Worm (Caenorhabditis elegans): ENCODE measurements around the gene gst-22.
"Not testable (repeated sequence)": the region's sequence is repeated elsewhere in the genome, so short reads cannot be mapped to it uniquely, and the experiment has no call there.

The gst-22 gene

DNA sequence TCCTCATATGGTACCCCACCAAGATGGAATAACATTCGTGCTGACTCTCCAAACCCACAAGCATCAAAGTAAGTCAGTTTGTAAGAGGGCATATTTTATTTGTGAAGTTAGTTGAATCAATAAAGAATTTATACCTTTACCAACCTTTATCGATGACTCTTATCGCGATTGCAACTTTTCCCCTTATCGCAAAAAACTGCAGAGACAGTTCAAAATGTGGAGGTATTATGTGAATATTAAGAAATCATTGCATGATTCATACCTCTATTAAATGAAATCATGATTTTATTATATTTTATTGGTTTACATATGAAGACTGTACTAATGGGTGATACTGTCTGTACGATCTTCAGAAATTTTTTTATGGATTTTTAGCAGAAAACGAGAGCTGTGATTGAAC, at the start of gene gst-22:
Gene gst-22, minus strand, starts transcription at position 103 of the 400 bp plus-strand sequence.
- no peak for TF ChIP-seq B0261.1 (tag; optimal IDR thresholded peaks at IDR 0.05)
- TF ChIP-seq nhr-80 (tag; optimal IDR thresholded peaks at IDR 0.05): peak; percentile 51

DNA sequence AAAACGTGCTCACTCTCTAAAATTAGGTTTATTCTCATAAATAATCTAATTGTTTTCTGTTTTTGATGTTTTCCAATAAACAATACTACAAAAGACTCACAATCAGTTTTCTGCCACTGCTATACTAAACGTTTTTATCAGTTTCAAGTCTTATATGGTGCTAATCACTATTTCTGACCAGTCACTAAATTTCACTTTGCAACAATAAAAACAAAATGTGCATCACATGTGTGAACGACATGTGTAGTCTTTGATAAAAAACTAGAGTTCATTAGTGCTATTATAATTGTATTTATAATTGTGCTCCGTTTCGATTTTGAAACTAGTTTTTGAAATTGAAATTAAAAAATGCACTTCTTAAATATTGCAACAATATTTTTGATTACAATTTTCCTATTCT, 45.8 kb upstream of the gst-22 start, which contains the start of gene cyp-37B1:
Gene cyp-37B1, plus strand, starts transcription at position 199 of the 400 bp plus-strand sequence.
- TF ChIP-seq egl-44 (GFP tag; IDR thresholded peaks at IDR 0.05) (no peak), let-607 (tag; optimal IDR thresholded peaks at IDR 0.05) (no peak), nhr-80 (tag; optimal IDR thresholded peaks at IDR 0.05) (peak; percentile 80), K12H6.12 (tag; optimal IDR thresholded peaks at IDR 0.05) (no peak), athp-1 (tag; optimal IDR thresholded peaks at IDR 0.05) (no peak), F57A8.1 (GFP tag; optimal IDR thresholded peaks at IDR 0.05) (no peak), F22D6.2 (tag; optimal IDR thresholded peaks at IDR 0.05) (no peak), unc-62 (GFP tag; optimal IDR thresholded peaks at IDR 0.05) (peak; percentile 23), snpc-4 (GFP tag; optimal IDR thresholded peaks at IDR 0.05) (no peak), snpc-4 (tag; optimal IDR thresholded peaks at IDR 0.05) (peak in 1 of 4 experiments; percentile 17), tbp1 (GFP tag; optimal IDR thresholded peaks at IDR 0.05) (no peak), fkh-3 (tag; optimal IDR thresholded peaks at IDR 0.05) (no peak), sdz-38 (tag; optimal IDR thresholded peaks at IDR 0.05) (no peak), bed-1 (GFP tag; IDR thresholded peaks at IDR 0.05) (no peak), hmg-20 (GFP tag; IDR thresholded peaks at IDR 0.05) (no peak), tlf-1 (GFP tag; optimal IDR thresholded peaks at IDR 0.05) (no peak), attf-5 (GFP tag; optimal IDR thresholded peaks at IDR 0.05) (no peak)

DNA sequence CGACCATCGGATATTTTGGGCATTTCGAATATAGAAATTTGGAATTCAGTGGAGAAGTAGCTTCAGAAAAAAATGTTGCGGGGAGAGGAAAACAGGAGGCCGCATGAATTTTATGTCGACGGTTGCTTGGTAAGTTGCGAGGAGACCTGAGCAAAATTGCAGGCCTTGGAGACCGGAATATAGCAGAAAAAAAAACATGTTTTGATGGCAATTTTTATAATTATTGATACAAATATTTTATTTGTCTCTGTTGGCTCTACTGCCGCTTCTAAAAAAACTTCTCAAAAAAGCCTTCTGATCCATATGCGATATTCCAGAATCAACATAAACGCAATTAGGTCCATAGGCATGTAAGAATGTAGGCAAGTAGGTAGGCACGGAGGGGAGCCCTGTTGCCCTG, 43.3 kb upstream of the gst-22 start, which contains the start of gene pacl-1:
Gene pacl-1, minus strand, starts transcription at position 101 of the 400 bp plus-strand sequence.
- TF ChIP-seq bed-2 (GFP tag; IDR thresholded peaks at IDR 0.05) (no peak), hrde-1 (tag; optimal IDR thresholded peaks at IDR 0.05; ENCODE audit: borderline replicate concordance) (no peak), sea-2 (GFP tag; IDR thresholded peaks at IDR 0.05) (no peak), nhr-179 (tag; optimal IDR thresholded peaks at IDR 0.05) (no peak), zfh-2 (GFP tag; conservative IDR thresholded peaks at IDR 0.05) (no peak)

DNA sequence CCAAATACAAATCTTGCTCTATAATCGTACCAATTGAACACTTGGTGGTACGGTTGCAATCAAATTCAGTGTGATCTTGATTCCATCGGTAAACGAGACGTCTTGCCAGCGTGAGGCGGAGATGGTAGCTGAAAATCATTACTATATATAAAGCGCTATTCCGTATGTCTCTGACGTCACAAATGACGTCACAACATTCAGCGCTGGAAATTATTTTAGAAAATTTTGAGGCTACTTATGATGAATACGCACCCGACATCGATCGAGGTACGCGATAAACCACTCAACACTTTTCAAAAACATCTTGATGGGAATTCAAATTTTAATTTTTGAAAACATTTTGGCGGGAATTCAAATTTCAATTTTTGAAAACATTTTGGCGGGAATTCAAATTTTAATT, 41.3 kb upstream of the gst-22 start:
- peak; percentile 6; the same call in 1 of the 2 replicates for TF ChIP-seq pbrm-1 (GFP tag; IDR thresholded peaks at IDR 0.05)
- not testable (repeated sequence) for TF ChIP-seq snpc-4 (GFP tag; optimal IDR thresholded peaks at IDR 0.05)
- TF ChIP-seq snpc-4 (tag; optimal IDR thresholded peaks at IDR 0.05): peak in 1 of 4 experiments; percentile 62
- 0 out of 2 replicates have a peak, but pooled peaks have one; percentile 58 for TF ChIP-seq attf-6 (GFP tag; IDR thresholded peaks at IDR 0.05)

DNA sequence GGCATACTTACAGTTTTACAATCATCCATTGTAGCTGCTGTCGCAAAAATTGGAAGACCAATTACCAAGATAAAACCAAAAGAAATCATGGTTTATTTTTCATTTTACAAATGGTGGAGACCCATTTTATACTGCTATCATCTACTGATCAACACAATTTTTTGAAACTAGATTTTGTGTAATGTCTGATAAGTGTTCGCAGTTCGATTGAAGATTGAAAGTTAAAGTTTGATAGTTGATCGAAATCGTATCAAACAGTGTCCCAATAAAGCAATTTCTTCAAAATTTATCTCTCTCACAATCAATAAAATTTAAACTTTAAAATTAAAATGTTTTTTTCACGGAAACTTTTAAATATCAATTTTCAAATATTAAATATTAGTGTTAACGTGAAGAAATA, 39.0 kb upstream of the gst-22 start, which contains the start of gene T13F3.6:
Gene T13F3.6, minus strand, starts transcription at position 101 of the 400 bp plus-strand sequence.
- TF ChIP-seq Y95B8A.8 (GFP tag; IDR thresholded peaks at IDR 0.05) (no peak), lin-35 (GFP tag; optimal IDR thresholded peaks at IDR 0.05) (no peak), lsl-1 (GFP tag; optimal IDR thresholded peaks at IDR 0.05) (no peak), T07F8.4 (tag; optimal IDR thresholded peaks at IDR 0.05) (no peak), C17E4.6 (GFP tag; IDR thresholded peaks at IDR 0.05) (no peak), nfya-2 (GFP tag; IDR thresholded peaks at IDR 0.05) (no peak), ceh-91 (GFP tag; IDR thresholded peaks at IDR 0.05) (no peak), madf-6 (GFP tag; IDR thresholded peaks at IDR 0.05) (no peak), rec-8 (tag; optimal IDR thresholded peaks at IDR 0.05) (no peak), die-1 (tag; optimal IDR thresholded peaks at IDR 0.05) (no peak), lir-1 (GFP tag; conservative IDR thresholded peaks at IDR 0.05) (no peak), dpl-1 (GFP tag; optimal IDR thresholded peaks at IDR 0.05) (no peak)

All from whole organism, young adult.